Fruit fly (Drosophila melanogaster) whole organism, prepupa: Measurements from ENCODE around the gene PMP34.

Experiments
- CG10669 ChIP-seq: fragments of 200-800 bp; sonication (Bioruptor generic); optimal IDR thresholded peaks from 3 replicates; lab custom pipeline; 2018; ENCODE audit warnings: missing biosample characterization, mild to moderate bottlenecking, missing genetic modification characterization, moderate library complexity
- CG11762 ChIP-seq: fragments of 200-800 bp; sonication (Bioruptor generic); optimal IDR thresholded peaks from 3 replicates; lab custom pipeline; 2016; ENCODE audit warnings: missing biosample characterization, missing genetic modification characterization; ENCODE audit not compliant: insufficient read depth
- CG11902 ChIP-seq: fragments of 200-800 bp; sonication (Bioruptor generic); optimal IDR thresholded peaks from 3 replicates; lab custom pipeline; 2016; ENCODE audit warnings: missing biosample characterization, missing genetic modification characterization
- CG15336 ChIP-seq: fragments of 200-800 bp; sonication (Bioruptor generic); IDR thresholded peaks from 2 replicates; pipeline ENCODE4 v1.3.6; 2022; ENCODE audit warnings: missing biosample characterization, missing genetic modification characterization
- CG1621 ChIP-seq: fragments of 200-800 bp; sonication (Bioruptor generic); optimal IDR thresholded peaks from 3 replicates; lab custom pipeline; 2018; ENCODE audit warnings: missing biosample characterization, mild to moderate bottlenecking, missing genetic modification characterization
- CG16779 ChIP-seq: fragments of 200-800 bp; sonication (Bioruptor generic); optimal IDR thresholded peaks from 3 replicates; lab custom pipeline; 2017; ENCODE audit warnings: missing biosample characterization, mild to moderate bottlenecking, missing genetic modification characterization
- CG3032 ChIP-seq: fragments of 200-800 bp; optimal IDR thresholded peaks from 2 replicates; lab custom pipeline; 2019; ENCODE audit warnings: missing biosample characterization, mild to moderate bottlenecking, missing genetic modification characterization, moderate library complexity
- CG31627 ChIP-seq: fragments of 200-800 bp; sonication (Bioruptor generic); optimal IDR thresholded peaks from 3 replicates; lab custom pipeline; 2016; ENCODE audit warnings: missing biosample characterization, missing genetic modification characterization
- CG32006 ChIP-seq: fragments of 200-800 bp; sonication (Bioruptor generic); optimal IDR thresholded peaks from 3 replicates; lab custom pipeline; 2017; ENCODE audit warnings: missing biosample characterization, mild to moderate bottlenecking, missing genetic modification characterization
- CG34406 ChIP-seq: fragments of 200-800 bp; sonication (Bioruptor generic); optimal IDR thresholded peaks from 3 replicates; lab custom pipeline; 2016; ENCODE audit warnings: missing biosample characterization, missing genetic modification characterization
- CG3919 ChIP-seq: fragments of 200-800 bp; sonication (Bioruptor generic); optimal IDR thresholded peaks from 3 replicates; lab custom pipeline; 2016; ENCODE audit warnings: missing biosample characterization, missing genetic modification characterization
- CG4318 ChIP-seq: fragments of 200-800 bp; sonication (Bioruptor generic); optimal IDR thresholded peaks from 3 replicates; lab custom pipeline; 2017; ENCODE audit warnings: missing biosample characterization, mild to moderate bottlenecking, missing genetic modification characterization
- CG6163 ChIP-seq: fragments of 200-800 bp; sonication (Bioruptor generic); IDR thresholded peaks from 3 replicates; pipeline ENCODE4 v1.3.6; 2022; ENCODE audit warnings: missing biosample characterization, missing genetic modification characterization
- CG6276 ChIP-seq: fragments of 200-800 bp; sonication (Bioruptor generic); optimal IDR thresholded peaks from 2 replicates; lab custom pipeline; 2017; ENCODE audit warnings: missing biosample characterization, mild to moderate bottlenecking, missing genetic modification characterization
- CG6792 ChIP-seq: fragments of 200-800 bp; sonication (Bioruptor generic); optimal IDR thresholded peaks from 3 replicates; lab custom pipeline; 2016; ENCODE audit warnings: missing biosample characterization, missing genetic modification characterization
- CG6808 ChIP-seq: fragments of 200-800 bp; sonication (Bioruptor generic); optimal IDR thresholded peaks from 3 replicates; lab custom pipeline; 2017; ENCODE audit warnings: missing biosample characterization, missing genetic modification characterization, mild to moderate bottlenecking, moderate library complexity, missing genetic modification reagents
- CG6854 ChIP-seq: fragments of 200-800 bp; sonication (Bioruptor generic); optimal IDR thresholded peaks from 2 replicates; lab custom pipeline; 2017; ENCODE audit warnings: missing biosample characterization, mild to moderate bottlenecking, missing genetic modification characterization
- CG9139 ChIP-seq: fragments of 200-800 bp; sonication (Bioruptor generic); optimal IDR thresholded peaks from 3 replicates; lab custom pipeline; 2017; ENCODE audit warnings: missing biosample characterization, mild to moderate bottlenecking, missing genetic modification characterization
- Eip78C ChIP-seq: fragments of 200-800 bp; sonication (Bioruptor generic); peaks from one replicate; lab custom pipeline; 2016; ENCODE audit warnings: missing biosample characterization, missing genetic modification characterization
- Eip93F ChIP-seq: fragments of 200-800 bp; sonication (Bioruptor generic); optimal IDR thresholded peaks from 2 replicates; lab custom pipeline; 2016; ENCODE audit warnings: missing biosample characterization, mild to moderate bottlenecking, missing genetic modification characterization
- Gug ChIP-seq: fragments of 200-800 bp; sonication (Bioruptor generic); IDR thresholded peaks from 2 replicates; pipeline ENCODE4 v1.3.6; 2022; ENCODE audit warnings: missing biosample characterization, missing genetic modification characterization
- Hr38 ChIP-seq: sonication (Bioruptor generic); optimal IDR thresholded peaks from 2 replicates; lab custom pipeline; 2016; ENCODE audit warnings: missing biosample characterization, missing genetic modification characterization
- Hr4 ChIP-seq: fragments of 200-800 bp; sonication (Bioruptor generic); optimal IDR thresholded peaks from 3 replicates; lab custom pipeline; 2016; ENCODE audit warnings: missing biosample characterization, missing genetic modification characterization
- Lpt ChIP-seq: fragments of 200-800 bp; sonication (Bioruptor generic); optimal IDR thresholded peaks from 3 replicates; lab custom pipeline; 2016; ENCODE audit warnings: missing biosample characterization, missing genetic modification characterization
- Smox ChIP-seq: fragments of 200-800 bp; sonication (Bioruptor generic); optimal IDR thresholded peaks from 3 replicates; lab custom pipeline; 2016; ENCODE audit warnings: missing biosample characterization, missing genetic modification characterization
- Sox102F ChIP-seq: fragments of 200-800 bp; sonication (Bioruptor generic); optimal IDR thresholded peaks from 2 replicates; lab custom pipeline; 2016; ENCODE audit warnings: missing biosample characterization, mild to moderate bottlenecking, missing genetic modification characterization
- Sox14 ChIP-seq: fragments of 200-800 bp; sonication (Bioruptor generic); optimal IDR thresholded peaks from 3 replicates; lab custom pipeline; 2016; ENCODE audit warnings: missing biosample characterization, missing genetic modification characterization
- cyc ChIP-seq: fragments of 200-800 bp; sonication (Bioruptor generic); optimal IDR thresholded peaks from 3 replicates; lab custom pipeline; 2016; ENCODE audit warnings: missing biosample characterization, missing genetic modification characterization
- dac ChIP-seq: fragments of 200-800 bp; sonication (Bioruptor generic); optimal IDR thresholded peaks from 2 replicates; lab custom pipeline; 2017; ENCODE audit warnings: missing biosample characterization, mild to moderate bottlenecking, missing genetic modification characterization
- dsx ChIP-seq: fragments of 200-800 bp; optimal IDR thresholded peaks from 3 replicates; lab custom pipeline; 2019; ENCODE audit warnings: missing biosample characterization, mild to moderate bottlenecking, missing genetic modification characterization, moderate library complexity; ENCODE audit not compliant: poor library complexity, severe bottlenecking
- esn ChIP-seq: fragments of 200-800 bp; sonication (Bioruptor generic); optimal IDR thresholded peaks from 2 replicates; lab custom pipeline; 2016; ENCODE audit warnings: missing biosample characterization, mild to moderate bottlenecking, missing genetic modification characterization, moderate library complexity
- fd59A ChIP-seq: fragments of 200-800 bp; sonication (Bioruptor generic); optimal IDR thresholded peaks from 2 replicates; lab custom pipeline; 2017; ENCODE audit warnings: missing biosample characterization, mild to moderate bottlenecking, missing genetic modification characterization, missing genetic modification reagents
- fd85E ChIP-seq: fragments of 200-800 bp; sonication (Bioruptor generic); optimal IDR thresholded peaks from 3 replicates; lab custom pipeline; 2016; ENCODE audit warnings: missing biosample characterization, missing genetic modification characterization
- fkh ChIP-seq: fragments of 200-800 bp; sonication (Bioruptor generic); optimal IDR thresholded peaks from 3 replicates; lab custom pipeline; 2017; ENCODE audit warnings: missing biosample characterization, mild to moderate bottlenecking, missing genetic modification characterization, moderate library complexity
- lz ChIP-seq: fragments of 200-800 bp; sonication (Bioruptor generic); optimal IDR thresholded peaks from 3 replicates; lab custom pipeline; 2016; ENCODE audit warnings: missing biosample characterization, missing genetic modification characterization
- salr ChIP-seq, 2 experiments: fragments of 200-800 bp; sonication (Bioruptor generic); optimal IDR thresholded peaks; 3 replicates each; lab custom pipeline; 2016 to 2018; ENCODE audit warnings: missing biosample characterization in 2 of 2, missing genetic modification characterization in 2 of 2, mild to moderate bottlenecking in 1 of 2
- ss ChIP-seq, 2 experiments: fragments of 200-800 bp; sonication (Bioruptor generic); optimal IDR thresholded peaks; 2 replicates in 1 of 2; 3 replicates in 1 of 2; lab custom pipeline; 2017 to 2018; ENCODE audit warnings: mild to moderate bottlenecking in 2 of 2, missing biosample characterization in 2 of 2, missing genetic modification characterization in 2 of 2, moderate library complexity in 1 of 2
- topi ChIP-seq: fragments of 200-800 bp; sonication (Bioruptor generic); optimal IDR thresholded peaks from 3 replicates; lab custom pipeline; 2016; ENCODE audit warnings: missing biosample characterization, missing genetic modification characterization

PMP34 gene

DNA sequence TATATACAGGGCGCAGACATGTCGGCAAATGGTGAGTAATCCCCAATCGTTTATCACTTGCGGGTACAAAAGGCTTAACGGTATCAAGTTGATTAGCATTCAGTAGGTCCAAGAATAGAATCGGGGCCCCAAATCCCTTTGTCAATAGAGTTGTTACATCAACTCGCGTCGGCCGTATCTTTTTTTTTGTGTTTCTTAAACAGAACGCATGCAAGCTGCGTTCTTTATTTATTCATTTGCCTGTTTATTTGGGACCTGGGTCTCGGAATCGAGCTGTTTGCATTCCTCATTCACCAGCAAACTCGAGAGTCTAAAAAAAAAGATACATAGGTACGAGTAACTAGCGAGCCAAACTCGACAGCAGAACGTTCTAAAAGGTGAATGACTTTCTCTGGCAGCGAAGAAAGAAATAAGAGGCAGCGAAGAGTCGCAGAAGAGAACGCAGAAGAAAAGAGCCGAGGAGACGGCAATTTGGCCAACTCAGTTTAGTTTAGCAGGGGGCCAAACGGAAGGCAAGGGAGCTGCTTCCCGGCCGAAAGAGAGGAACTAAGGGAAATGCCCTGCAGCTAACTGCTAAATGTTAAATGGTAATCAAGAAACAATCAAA, 46.3 kb upstream of the PMP34 start:
- TF ChIP-seq fkh (GFP tag; lab: Kevin White, UChicago), result peak; percentile 81
- TF ChIP-seq CG6792 (GFP tag; lab: Kevin White, UChicago), result no peak

DNA sequence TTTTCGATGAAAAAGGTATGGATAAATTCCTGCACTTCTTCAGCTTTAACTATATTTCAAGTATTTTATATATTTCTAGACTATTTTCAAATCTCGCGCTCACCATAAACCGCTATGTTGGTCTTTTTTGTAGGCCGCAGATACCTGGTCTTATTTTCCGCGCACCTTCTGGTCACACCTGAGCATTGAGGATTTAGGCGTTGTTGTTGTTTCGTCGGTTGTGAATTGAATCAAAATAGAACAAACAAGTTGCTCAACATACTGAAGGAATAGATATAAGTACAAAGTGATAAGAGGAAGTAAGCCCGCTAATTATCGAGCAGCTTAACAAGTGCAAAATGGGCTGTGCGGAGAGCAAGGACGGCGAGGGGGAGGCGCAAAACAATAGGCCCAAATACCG, 40.8 kb upstream of the PMP34 start, which contains the start of gene Ctl1:
TSS of gene Ctl1 (plus strand) at position 167 of the 400 bp plus-strand sequence.
- TF ChIP-seq CG3919, result no peak
- TF ChIP-seq Hr4 (GFP tag; lab: Kevin White, UChicago), result no peak
- TF ChIP-seq fd59A, result no peak
- no peak for TF ChIP-seq CG9139
- TF ChIP-seq Sox14 (GFP tag; lab: Kevin White, UChicago), result no peak
- TF ChIP-seq lz (GFP tag; lab: Kevin White, UChicago), result no peak
- TF ChIP-seq CG3032 (tag; lab: Kevin White, UChicago), result no peak
- no peak for TF ChIP-seq CG4318 (GFP tag; lab: Kevin White, UChicago)
- no peak for TF ChIP-seq CG34406 (GFP tag; lab: Kevin White, UChicago)
- TF ChIP-seq fkh (GFP tag; lab: Kevin White, UChicago), result no peak
- no peak for TF ChIP-seq Hr38 (GFP tag; lab: Kevin White, UChicago)
- TF ChIP-seq CG11762 (GFP tag; lab: Kevin White, UChicago), result no peak

DNA sequence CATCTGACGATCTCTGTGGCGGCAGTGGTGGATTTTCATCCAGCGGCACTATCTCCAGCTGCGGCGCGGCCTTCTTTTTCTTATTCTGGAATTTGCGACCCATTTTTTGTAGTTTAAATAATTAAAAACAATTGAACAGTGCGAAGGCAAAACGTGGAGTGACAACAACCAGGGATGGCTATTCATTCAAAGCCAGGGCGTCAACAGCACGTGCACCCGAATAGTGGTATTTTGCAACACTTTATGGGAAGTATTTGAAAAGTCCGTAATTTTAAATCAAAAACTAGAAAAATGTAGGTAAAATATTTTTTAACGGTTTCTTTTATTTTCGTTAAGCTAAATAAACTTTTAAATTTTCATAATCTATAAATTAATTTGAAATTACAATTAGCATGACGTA, 35.9 kb upstream of the PMP34 start, which contains the start of gene CG11583:
TSS of gene CG11583 (minus strand) at position 191 of the 400 bp plus-strand sequence.
- TF ChIP-seq CG10669 (GFP tag; lab: Kevin White, UChicago) (no peak), esn (GFP tag; lab: Kevin White, UChicago) (peak; percentile 49), Lpt (GFP tag; lab: Kevin White, UChicago) (no peak), CG16779 (no peak), fd85E (GFP tag; lab: Kevin White, UChicago) (no peak), CG1621 (tag; lab: Kevin White, UChicago) (peak; percentile 82), CG3032 (tag; lab: Kevin White, UChicago) (no peak), Sox14 (GFP tag; lab: Kevin White, UChicago) (no peak), CG15336 (GFP tag; lab: Robert Waterston, UW) (no peak), CG11902 (GFP tag; lab: Kevin White, UChicago) (no peak)
- TF ChIP-seq, all 60 proteins: peak for 2

DNA sequence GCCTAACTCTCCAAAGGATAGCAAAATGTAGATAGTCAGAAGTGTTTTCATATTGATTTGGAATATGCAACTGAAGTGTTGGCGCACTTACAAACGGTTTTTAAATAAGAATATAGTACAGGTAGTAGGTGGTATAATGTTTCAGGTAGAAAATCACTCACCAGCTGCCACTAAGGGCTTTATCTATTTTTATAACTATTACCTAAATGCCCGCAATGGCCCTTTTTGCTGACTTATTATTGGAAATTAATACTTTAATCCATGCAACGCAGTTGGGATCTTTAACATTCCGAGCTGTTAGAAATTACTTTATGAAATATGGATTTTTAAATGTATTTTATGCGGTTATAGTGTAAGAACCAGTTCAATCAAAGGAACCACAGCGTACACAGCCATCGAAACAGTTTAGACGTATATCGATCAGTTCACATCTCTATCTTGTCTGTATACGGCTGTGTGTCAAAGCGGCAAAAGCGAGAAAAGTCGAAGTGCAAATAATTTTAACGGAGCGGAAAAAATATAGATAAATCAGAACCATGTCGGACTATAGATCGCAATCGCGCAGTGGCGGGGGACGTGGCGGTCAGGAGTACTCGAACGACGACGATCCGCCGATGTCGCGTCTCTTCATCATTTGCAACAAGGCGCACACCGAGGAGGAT, 35.0 kb upstream of the PMP34 start, which contains the start of the genes srw and CG1316:
TSS of gene srw (minus strand) at position 51 of the 662 bp plus-strand sequence.
TSS of gene CG1316 (plus strand) at position 424 of the 662 bp plus-strand sequence.
- peak; percentile 12 for TF ChIP-seq esn (GFP tag; lab: Kevin White, UChicago)
- peak; percentile 53 for TF ChIP-seq CG1621 (tag; lab: Kevin White, UChicago)
- no peak for TF ChIP-seq CG15336 (GFP tag; lab: Robert Waterston, UW)
- TF ChIP-seq Lpt (GFP tag; lab: Kevin White, UChicago), result no peak
- TF ChIP-seq CG6276, result no peak
- TF ChIP-seq CG3919, result no peak
- peak; percentile 6 for TF ChIP-seq Sox14 (GFP tag; lab: Kevin White, UChicago)
- no peak for TF ChIP-seq CG32006
- TF ChIP-seq topi (GFP tag; lab: Kevin White, UChicago), result no peak
- no peak for TF ChIP-seq ss (GFP tag; optimal IDR thresholded peaks at IDR 0.05; lab: Kevin White, UChicago)

DNA sequence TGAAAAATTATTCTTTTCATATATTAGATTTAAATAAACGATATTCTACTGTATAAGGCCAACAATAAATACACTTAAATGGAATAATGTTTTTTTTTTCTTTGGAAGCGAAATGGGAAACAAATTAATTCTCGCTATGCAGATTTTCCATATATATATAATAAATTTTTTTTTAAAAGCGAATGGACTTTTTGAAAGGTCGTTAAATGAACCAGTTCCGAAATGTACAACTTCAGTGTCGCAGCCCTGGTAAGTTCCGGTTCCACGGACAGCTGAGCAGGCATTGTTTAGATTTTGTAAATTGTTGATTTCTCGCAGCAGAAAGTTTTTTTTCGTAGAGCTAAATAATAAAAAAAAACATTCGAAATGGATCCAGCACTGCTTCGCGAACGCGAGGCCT, 31.8 kb upstream of the PMP34 start, which contains the start of gene TfIIEbeta:
TSS of gene TfIIEbeta (plus strand) at position 255 of the 400 bp plus-strand sequence.
- TF ChIP-seq Sox102F (GFP tag; lab: Kevin White, UChicago) (no peak), dac (no peak), CG16779 (no peak), Smox (GFP tag; lab: Kevin White, UChicago) (no peak), CG6808 (GFP tag; lab: Kevin White, UChicago) (no peak), CG11902 (GFP tag; lab: Kevin White, UChicago) (no peak), Eip78C (GFP tag; lab: Kevin White, UChicago) (peak; percentile 80), CG1621 (tag; lab: Kevin White, UChicago) (no peak), fkh (GFP tag; lab: Kevin White, UChicago) (peak; percentile 38), dsx (GFP tag; lab: Kevin White, UChicago) (peak; percentile 45), CG9139 (no peak), CG31627 (no peak), CG6854 (GFP tag; lab: Kevin White, UChicago) (peak; percentile 17), lz (GFP tag; lab: Kevin White, UChicago) (no peak), Gug (GFP tag; lab: Robert Waterston, UW) (no peak), Eip93F (GFP tag; lab: Kevin White, UChicago) (no peak), CG6163 (GFP tag; lab: Robert Waterston, UW) (0 out of 3 replicates have a peak, but pooled peaks have one; percentile 33), cyc (GFP tag; lab: Kevin White, UChicago) (no peak), salr (GFP tag; optimal IDR thresholded peaks at IDR 0.05; lab: Kevin White, UChicago) (no peak), CG6276 (no peak), ss (GFP tag; optimal IDR thresholded peaks at IDR 0.05; lab: Kevin White, UChicago) (no peak), CG3919 (peak; percentile 9), CG4318 (GFP tag; lab: Kevin White, UChicago) (no peak)
